Worm (Caenorhabditis elegans) whole organism, early embryonic: Measurements from ENCODE around the gene ZK154.6.

Experiments
- F13C5.2 ChIP-seq: sonication (generic microtip); optimal IDR thresholded peaks from 2 replicates; lab custom pipeline; 2017; ENCODE audit warnings: mild to moderate bottlenecking, missing genetic modification characterization, inconsistent platforms, missing compliant biosample characterization
- ama-1 ChIP-seq: fragments of 150-350 bp; optimal IDR thresholded peaks from 2 replicates; lab custom pipeline; 2014
- ceh-13 ChIP-seq: fragments of 200-800 bp; sonication (Bioruptor generic); optimal IDR thresholded peaks from 2 replicates; lab custom pipeline; 2018; ENCODE audit warnings: mild to moderate bottlenecking, missing genetic modification characterization, missing compliant biosample characterization
- ets-7 ChIP-seq: sonication (generic microtip); optimal IDR thresholded peaks from 2 replicates; lab custom pipeline; 2016; ENCODE audit warnings: missing genotype, missing genetic modification characterization, missing compliant biosample characterization
- hmbx-1 ChIP-seq: sonication (generic microtip); optimal IDR thresholded peaks from 2 replicates; lab custom pipeline; 2016; ENCODE audit warnings: mild to moderate bottlenecking, missing genetic modification characterization, missing compliant biosample characterization
- hmg-4 ChIP-seq: fragments of 200-800 bp; sonication (Bioruptor generic); optimal IDR thresholded peaks from 2 replicates; lab custom pipeline; 2018; ENCODE audit warnings: mild to moderate bottlenecking, missing genetic modification characterization, missing compliant biosample characterization
- hnd-1 ChIP-seq: sonication (generic microtip); optimal IDR thresholded peaks from 2 replicates; lab custom pipeline; 2016; ENCODE audit warnings: missing genetic modification characterization, missing compliant biosample characterization
- tbx-11 ChIP-seq: fragments of 200-800 bp; sonication (Bioruptor generic); IDR thresholded peaks from 2 replicates; pipeline ENCODE4 v1.3.6; 2022; ENCODE audit warnings: missing genetic modification characterization, missing compliant biosample characterization

ce11 chrX:7779527-7780033 is 13.8 kb downstream of the ZK154.6 start, which contains the start of gene ZK154.1:
- TF ChIP-seq ets-7 (tag; lab: Kevin White, UChicago): no peak
- TF ChIP-seq ama-1 (lab: Kevin White, UChicago): no peak
- no peak for TF ChIP-seq ceh-13 (GFP tag; lab: Kevin White, UChicago)
- TF ChIP-seq hmg-4 (GFP tag; lab: Kevin White, UChicago): no peak
- no peak for TF ChIP-seq F13C5.2 (tag; lab: Kevin White, UChicago)
- no peak for TF ChIP-seq hmbx-1 (tag; lab: Kevin White, UChicago)
- TF ChIP-seq hnd-1 (tag; lab: Kevin White, UChicago): no peak
- TF ChIP-seq tbx-11 (GFP tag; lab: Robert Waterston, UW): no peak
